Worm (Caenorhabditis elegans) whole organism, L3 larva: ENCODE data around the gene lin-23.

ENCODE experiments used
- ZK546.5 ChIP-seq: sonication (generic microtip); optimal IDR thresholded peaks from 2 replicates; lab custom pipeline; 2017; ENCODE audit warnings: missing biosample characterization, missing genetic modification characterization
- aly-2 ChIP-seq: fragments of 150-350 bp; optimal IDR thresholded peaks from 2 replicates; lab custom pipeline; 2014; ENCODE audit warnings: missing biosample characterization, missing genetic modification characterization
- nhr-12 ChIP-seq: fragments of 150-350 bp; optimal IDR thresholded peaks from 2 replicates; lab custom pipeline; 2014; ENCODE audit warnings: missing biosample characterization, missing genetic modification characterization
- nhr-28 ChIP-seq: fragments of 150-350 bp; optimal IDR thresholded peaks from 2 replicates; lab custom pipeline; 2014; ENCODE audit warnings: missing biosample characterization, missing genetic modification characterization
- nhr-77 ChIP-seq: fragments of 150-350 bp; optimal IDR thresholded peaks from 2 replicates; lab custom pipeline; 2014; ENCODE audit warnings: missing biosample characterization, missing genetic modification characterization
- pqm-1 ChIP-seq: fragments of 150-350 bp; optimal IDR thresholded peaks from 2 replicates; lab custom pipeline; 2017; ENCODE audit warnings: missing biosample characterization, missing genetic modification characterization, inconsistent platforms
- skn-1 ChIP-seq: fragments of 150-350 bp; optimal IDR thresholded peaks from 2 replicates; lab custom pipeline; 2014; ENCODE audit warnings: missing biosample characterization, missing genetic modification characterization
- unc-62 ChIP-seq: fragments of 150-350 bp; sonication (generic microtip); optimal IDR thresholded peaks from 4 replicates; lab custom pipeline; 2014; ENCODE audit warnings: missing biosample characterization, missing genetic modification reagents, missing genetic modification characterization

- TF ChIP-seq nhr-77 (tag; lab: Kevin White, UChicago) (no peak), unc-62 (no peak), nhr-12 (tag; lab: Kevin White, UChicago) (no peak), pqm-1 (tag; lab: Kevin White, UChicago) (no peak), nhr-28 (tag; lab: Kevin White, UChicago) (no peak), aly-2 (tag; lab: Kevin White, UChicago) (no peak), skn-1 (tag; lab: Kevin White, UChicago) (no peak), ZK546.5 (tag; lab: Kevin White, UChicago) (no peak)
Observed at ce11 chrII:6334745-6335260, 36.3 kb upstream of the lin-23 start.
